Worm (Caenorhabditis elegans) whole organism, midembryonic: ENCODE results near the gene exos-9.

ENCODE experiments used
- T22C8.4 ChIP-seq: fragments of 200-800 bp; sonication (Bioruptor generic); IDR thresholded peaks from 2 replicates; pipeline ENCODE4 v1.3.6; 2022; ENCODE audit warnings: missing genetic modification characterization, missing compliant biosample characterization
- cog-1 ChIP-seq: sonication (generic microtip); optimal IDR thresholded peaks from 2 replicates; lab custom pipeline; 2016; ENCODE audit warnings: missing genetic modification characterization, missing compliant biosample characterization
- flt-1 ChIP-seq: fragments of 200-800 bp; sonication (Bioruptor generic); IDR thresholded peaks from 2 replicates; pipeline ENCODE4 v1.3.6; 2022; ENCODE audit warnings: missing genetic modification characterization, missing compliant biosample characterization
- klf-2 ChIP-seq: fragments of 200-800 bp; sonication (Bioruptor generic); conservative IDR thresholded peaks from 2 replicates; pipeline ENCODE4 v1.3.6; 2022; ENCODE audit warnings: missing genetic modification reagents, missing genetic modification characterization, missing compliant biosample characterization
- med-1 ChIP-seq: sonication (generic microtip); optimal IDR thresholded peaks from 2 replicates; lab custom pipeline; 2017; ENCODE audit warnings: missing genetic modification characterization, mild to moderate bottlenecking, missing compliant biosample characterization, antibody characterized with exemption, missing genetic modification reagents; ENCODE audit not compliant: insufficient read depth
- ref-1 ChIP-seq: fragments of 200-800 bp; sonication (Bioruptor generic); conservative IDR thresholded peaks from 2 replicates; pipeline ENCODE4 v1.3.6; 2022; ENCODE audit warnings: missing genetic modification reagents, missing genetic modification characterization, missing compliant biosample characterization
- tab-1 ChIP-seq: fragments of 200-800 bp; sonication (Bioruptor generic); IDR thresholded peaks from 2 replicates; pipeline ENCODE4 v1.3.6; 2022; ENCODE audit warnings: missing genetic modification characterization, missing compliant biosample characterization
- ztf-23 ChIP-seq: fragments of 200-800 bp; sonication (Bioruptor generic); IDR thresholded peaks from 2 replicates; pipeline ENCODE4 v1.3.6; 2022; ENCODE audit warnings: missing genetic modification reagents, missing genetic modification characterization, missing compliant biosample characterization
- ztf-29 ChIP-seq: fragments of 200-800 bp; sonication (Bioruptor generic); IDR thresholded peaks from 2 replicates; pipeline ENCODE4 v1.3.6; 2022; ENCODE audit warnings: missing genetic modification reagents, missing genetic modification characterization, missing compliant biosample characterization

exos-9 gene

DNA sequence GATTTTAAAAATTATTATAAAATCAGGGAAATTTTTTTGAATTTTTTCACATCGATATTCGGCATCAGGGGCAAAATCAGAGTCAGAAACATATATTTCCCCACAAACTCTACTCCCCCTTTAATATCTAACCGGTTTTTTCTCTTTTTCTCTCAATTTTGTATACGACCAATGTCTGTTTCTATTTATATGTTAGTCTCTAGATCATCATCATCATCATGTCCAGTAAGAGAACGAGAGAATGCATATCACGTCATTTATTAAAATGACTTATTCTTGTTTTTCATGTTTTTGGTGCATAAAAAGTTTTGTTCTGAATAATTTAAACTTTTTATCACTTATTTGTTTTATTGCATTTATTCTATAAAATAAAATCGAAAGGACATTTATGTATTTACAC is 45.3 kb downstream of the exos-9 start:
- TF ChIP-seq flt-1 (GFP tag; lab: Robert Waterston, UW) (no peak), ztf-23 (GFP tag; lab: Robert Waterston, UW) (no peak), cog-1 (no peak), T22C8.4 (GFP tag; lab: Robert Waterston, UW) (no peak), klf-2 (GFP tag; lab: Robert Waterston, UW) (no peak), ztf-29 (no peak), ref-1 (GFP tag; lab: Robert Waterston, UW) (no peak), med-1 (GFP tag; lab: Kevin White, UChicago) (no peak), tab-1 (GFP tag; lab: Robert Waterston, UW) (no peak)

DNA sequence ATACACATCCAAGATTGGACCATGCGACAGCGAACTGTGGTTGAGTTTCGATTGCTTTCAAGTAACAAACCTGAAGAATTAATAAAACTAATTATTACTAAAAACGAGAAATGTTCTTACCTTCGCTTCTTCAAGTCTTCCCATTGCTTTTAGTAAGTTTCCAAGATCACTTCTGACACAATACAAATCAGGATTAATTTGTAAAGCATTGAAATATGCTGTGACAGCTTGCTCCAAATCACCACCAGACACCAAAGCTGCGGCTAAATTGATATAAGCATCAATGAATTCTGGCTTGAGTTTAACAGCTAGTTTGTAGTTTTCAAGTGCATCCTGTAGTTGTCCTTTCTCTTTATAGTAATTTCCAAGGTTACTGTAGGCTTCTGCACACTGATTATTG is 47.7 kb downstream of the exos-9 start:
- TF ChIP-seq flt-1 (GFP tag; lab: Robert Waterston, UW), result no peak
- TF ChIP-seq ztf-29, result no peak
- no peak for TF ChIP-seq cog-1
- TF ChIP-seq med-1 (GFP tag; lab: Kevin White, UChicago), result no peak
- TF ChIP-seq tab-1 (GFP tag; lab: Robert Waterston, UW), result no peak
- no peak for TF ChIP-seq klf-2 (GFP tag; lab: Robert Waterston, UW)
- no peak for TF ChIP-seq ref-1 (GFP tag; lab: Robert Waterston, UW)

DNA sequence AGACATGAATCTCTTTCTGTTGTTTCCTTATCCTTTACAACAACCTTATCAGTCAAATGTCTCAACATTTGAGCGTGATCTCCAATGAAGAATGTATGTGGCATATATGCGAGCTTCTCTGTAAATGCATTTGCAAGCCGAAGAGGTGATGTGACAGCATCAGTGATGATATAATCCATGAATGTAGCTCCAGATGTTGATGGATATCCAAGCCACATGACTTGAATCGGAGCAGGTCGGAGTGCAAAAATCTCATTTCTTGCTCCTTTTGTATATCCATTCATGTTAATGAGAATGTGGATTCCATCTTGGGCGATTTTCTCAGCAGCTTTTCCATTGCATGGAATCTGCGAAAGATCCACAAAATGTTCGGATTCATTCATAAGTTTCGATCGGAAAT is 49.7 kb downstream of the exos-9 start:
- TF ChIP-seq flt-1 (GFP tag; lab: Robert Waterston, UW), result no peak
- no peak for TF ChIP-seq ztf-29
- TF ChIP-seq ztf-23 (GFP tag; lab: Robert Waterston, UW), result no peak
- TF ChIP-seq med-1 (GFP tag; lab: Kevin White, UChicago), result no peak
- TF ChIP-seq klf-2 (GFP tag; lab: Robert Waterston, UW), result no peak
- no peak for TF ChIP-seq ref-1 (GFP tag; lab: Robert Waterston, UW)
- TF ChIP-seq cog-1, result no peak
- TF ChIP-seq tab-1 (GFP tag; lab: Robert Waterston, UW), result no peak
- no peak for TF ChIP-seq T22C8.4 (GFP tag; lab: Robert Waterston, UW)

DNA sequence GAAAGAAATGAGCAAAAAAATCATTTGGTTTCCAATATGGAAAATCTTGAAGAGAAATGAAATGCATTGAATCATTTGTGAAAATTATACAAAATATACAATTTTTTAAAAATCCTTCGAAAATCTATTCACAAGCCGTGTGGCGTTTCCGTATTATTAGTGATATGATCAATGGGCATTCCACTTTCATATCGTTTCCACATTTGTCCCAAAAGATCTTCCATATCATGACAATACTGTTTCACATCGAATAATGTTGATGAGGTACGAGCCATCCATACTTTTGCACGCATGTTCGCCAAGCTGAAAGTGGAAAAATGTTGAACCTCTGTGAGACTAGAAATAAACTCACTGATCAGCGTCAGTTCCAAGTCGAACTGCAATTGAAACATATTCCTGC is 51.5 kb downstream of the exos-9 start:
- TF ChIP-seq cog-1 (no peak), ref-1 (GFP tag; lab: Robert Waterston, UW) (no peak), ztf-29 (no peak), flt-1 (GFP tag; lab: Robert Waterston, UW) (no peak), klf-2 (GFP tag; lab: Robert Waterston, UW) (no peak), ztf-23 (GFP tag; lab: Robert Waterston, UW) (no peak), tab-1 (GFP tag; lab: Robert Waterston, UW) (no peak), med-1 (GFP tag; lab: Kevin White, UChicago) (no peak), T22C8.4 (GFP tag; lab: Robert Waterston, UW) (no peak)
